Fruit fly (Drosophila melanogaster) whole organism, embryonic: Measurements from ENCODE around the gene CG11726.

Experiments
- Awh ChIP-seq: fragments of 200-800 bp; sonication (Bioruptor generic); IDR thresholded peaks from 2 replicates; pipeline ENCODE4, ENCODE4 v1.3.6; 2022; ENCODE audit warnings: missing biosample characterization, missing genetic modification characterization
- BEAF-32 ChIP-seq: fragments of 200-800 bp; sonication (Bioruptor generic); optimal IDR thresholded peaks from 3 replicates; lab custom pipeline; 2017; ENCODE audit warnings: missing biosample characterization, missing genetic modification characterization, mild to moderate bottlenecking, moderate library complexity, missing genetic modification reagents
- CG10654 ChIP-seq: fragments of 200-800 bp; sonication (Bioruptor generic); optimal IDR thresholded peaks from 2 replicates; lab custom pipeline; 2016; ENCODE audit warnings: missing biosample characterization, missing genetic modification characterization
- CG10979 ChIP-seq: fragments of 200-800 bp; sonication (Bioruptor generic); optimal IDR thresholded peaks from 2 replicates; lab custom pipeline; 2018; ENCODE audit warnings: missing biosample characterization, mild to moderate bottlenecking, missing genetic modification characterization, moderate library complexity
- CG11085 ChIP-seq: fragments of 200-800 bp; sonication (Bioruptor generic); IDR thresholded peaks from 2 replicates; pipeline ENCODE4 v1.3.6; 2022; ENCODE audit warnings: missing biosample characterization, missing genetic modification characterization
- CG11560 ChIP-seq: fragments of 200-800 bp; sonication (Bioruptor generic); IDR thresholded peaks from 3 replicates; pipeline ENCODE4 v1.3.6; 2022; ENCODE audit warnings: missing biosample characterization, missing genetic modification characterization
- CG11723 ChIP-seq: fragments of 200-800 bp; sonication (Bioruptor generic); optimal IDR thresholded peaks from 2 replicates; lab custom pipeline; 2017; ENCODE audit warnings: missing biosample characterization, mild to moderate bottlenecking, missing genetic modification characterization
- CG13894 ChIP-seq: fragments of 200-800 bp; sonication (Bioruptor generic); optimal IDR thresholded peaks from 3 replicates; lab custom pipeline; 2018; ENCODE audit warnings: missing biosample characterization, mild to moderate bottlenecking, missing genetic modification characterization, moderate library complexity
- CG15514 ChIP-seq: fragments of 200-800 bp; sonication (Bioruptor generic); optimal IDR thresholded peaks from 3 replicates; lab custom pipeline; 2017; ENCODE audit warnings: missing biosample characterization, missing genetic modification characterization, mild to moderate bottlenecking, moderate library complexity, missing genetic modification reagents
- CG17385 ChIP-seq: fragments of 200-800 bp; sonication (Bioruptor generic); optimal IDR thresholded peaks from 3 replicates; lab custom pipeline; 2018; ENCODE audit warnings: missing biosample characterization, mild to moderate bottlenecking, missing genetic modification characterization
- CG2120 ChIP-seq: fragments of 200-800 bp; sonication (Bioruptor generic); optimal IDR thresholded peaks from 3 replicates; lab custom pipeline; 2016; ENCODE audit warnings: missing biosample characterization, missing genetic modification characterization
- CG34422 ChIP-seq: fragments of 200-800 bp; sonication (Bioruptor generic); IDR thresholded peaks from 3 replicates; pipeline ENCODE4 v1.3.6; 2022; ENCODE audit warnings: missing biosample characterization, missing genetic modification characterization
- CG4730 ChIP-seq: fragments of 200-800 bp; sonication (Bioruptor generic); IDR thresholded peaks from 2 replicates; pipeline ENCODE4 v1.3.6; 2022; ENCODE audit warnings: missing biosample characterization, missing genetic modification characterization
- CG5180 ChIP-seq: fragments of 200-800 bp; sonication (Bioruptor generic); optimal IDR thresholded peaks from 3 replicates; lab custom pipeline; 2017; ENCODE audit warnings: missing biosample characterization, missing genetic modification characterization, mild to moderate bottlenecking, moderate library complexity, missing genetic modification reagents
- CG6254 ChIP-seq: fragments of 200-800 bp; sonication (Bioruptor generic); optimal IDR thresholded peaks from 3 replicates; lab custom pipeline; 2017; ENCODE audit warnings: mild to moderate bottlenecking, missing biosample characterization, missing genetic modification reagents, missing genetic modification characterization
- CG6689 ChIP-seq: fragments of 200-800 bp; sonication (Bioruptor generic); IDR thresholded peaks from 2 replicates; pipeline ENCODE4 v1.3.6; 2022; ENCODE audit warnings: missing biosample characterization, missing genetic modification characterization
- CG7928 ChIP-seq: fragments of 200-800 bp; sonication (Bioruptor generic); optimal IDR thresholded peaks from 2 replicates; lab custom pipeline; 2017; ENCODE audit warnings: missing biosample characterization, mild to moderate bottlenecking, missing genetic modification characterization
- CG8290 ChIP-seq, 3 experiments: fragments of 200-800 bp; sonication (Bioruptor generic); optimal IDR thresholded peaks; 2 replicates each; lab custom pipeline; 2016 to 2019; ENCODE audit warnings: missing biosample characterization in 3 of 3, missing genetic modification characterization in 3 of 3, mild to moderate bottlenecking in 2 of 3, moderate library complexity in 1 of 3
- CG9609 ChIP-seq: fragments of 200-800 bp; sonication (Bioruptor generic); optimal IDR thresholded peaks from 3 replicates; lab custom pipeline; 2016; ENCODE audit warnings: missing biosample characterization, missing genetic modification characterization
- CG9932 ChIP-seq: fragments of 200-800 bp; sonication (Bioruptor generic); IDR thresholded peaks from 2 replicates; pipeline ENCODE4 v1.3.6; 2022; ENCODE audit warnings: missing biosample characterization, missing genetic modification characterization
- D19B ChIP-seq: fragments of 200-800 bp; sonication (Bioruptor generic); optimal IDR thresholded peaks from 2 replicates; lab custom pipeline; 2017; ENCODE audit warnings: missing biosample characterization, mild to moderate bottlenecking, missing genetic modification characterization
- Dbx ChIP-seq: fragments of 200-800 bp; sonication (Bioruptor generic); IDR thresholded peaks from 3 replicates; pipeline ENCODE4 v1.3.6; 2022; ENCODE audit warnings: missing biosample characterization, missing genetic modification characterization
- Dref ChIP-seq: fragments of 200-800 bp; sonication (Bioruptor generic); IDR thresholded peaks from 2 replicates; pipeline ENCODE4 v1.3.6; 2022; ENCODE audit warnings: missing biosample characterization, missing genetic modification characterization
- Lim3 ChIP-seq: fragments of 200-800 bp; sonication (Bioruptor generic); IDR thresholded peaks from 2 replicates; pipeline ENCODE4 v1.3.6; 2022; ENCODE audit warnings: missing biosample characterization, missing genetic modification characterization
- Med ChIP-seq: fragments of 200-800 bp; sonication (Bioruptor generic); peaks from one replicate; lab custom pipeline; 2016; ENCODE audit warnings: missing biosample characterization, missing genetic modification characterization, mild to moderate bottlenecking, inconsistent platforms, moderate library complexity
- Meics ChIP-seq: fragments of 200-800 bp; sonication (Bioruptor generic); optimal IDR thresholded peaks from 2 replicates; lab custom pipeline; 2017; ENCODE audit warnings: missing biosample characterization, mild to moderate bottlenecking, missing genetic modification characterization
- Pdp1 ChIP-seq, 2 experiments: fragments of 200-800 bp; sonication (Bioruptor generic); optimal IDR thresholded peaks; 3 replicates each; lab custom pipeline; 2016; ENCODE audit warnings: missing biosample characterization in 2 of 2, missing genetic modification characterization in 2 of 2, mild to moderate bottlenecking in 1 of 2, moderate library complexity in 1 of 2
- Poxn ChIP-seq: fragments of 200-800 bp; sonication (Bioruptor generic); IDR thresholded peaks from 2 replicates; pipeline ENCODE4 v1.3.6; 2022; ENCODE audit warnings: missing biosample characterization, missing genetic modification characterization
- Ptx1 ChIP-seq: fragments of 200-800 bp; sonication (Bioruptor generic); IDR thresholded peaks from 2 replicates; pipeline ENCODE4 v1.3.6; 2022; ENCODE audit warnings: missing biosample characterization, missing genetic modification characterization
- Six4 ChIP-seq: fragments of 200-800 bp; sonication (Bioruptor generic); optimal IDR thresholded peaks from 2 replicates; lab custom pipeline; 2016; ENCODE audit warnings: missing biosample characterization, missing genetic modification characterization
- Xbp1 ChIP-seq: fragments of 200-800 bp; sonication (Bioruptor generic); optimal IDR thresholded peaks from 3 replicates; lab custom pipeline; 2016; ENCODE audit warnings: missing biosample characterization, mild to moderate bottlenecking, missing genetic modification characterization
- Xrp1 ChIP-seq: fragments of 200-800 bp; sonication (Bioruptor generic); IDR thresholded peaks from 2 replicates; pipeline ENCODE4 v1.3.6; 2022; ENCODE audit warnings: missing biosample characterization, missing genetic modification characterization
- ap ChIP-seq: fragments of 200-800 bp; sonication (Bioruptor generic); IDR thresholded peaks from 2 replicates; pipeline ENCODE4 v1.3.6; 2022; ENCODE audit warnings: missing biosample characterization, missing genetic modification characterization
- crol ChIP-seq: fragments of 200-800 bp; sonication (Bioruptor generic); IDR thresholded peaks from 2 replicates; pipeline ENCODE4 v1.3.6; 2022; ENCODE audit warnings: missing biosample characterization, missing genetic modification characterization
- dimm ChIP-seq: fragments of 200-800 bp; sonication (Bioruptor generic); IDR thresholded peaks from 2 replicates; pipeline ENCODE4 v1.3.6; 2022; ENCODE audit warnings: missing biosample characterization, missing genetic modification characterization
- dmrt99B ChIP-seq: fragments of 200-800 bp; sonication (Bioruptor generic); optimal IDR thresholded peaks from 2 replicates; lab custom pipeline; 2018; ENCODE audit warnings: missing biosample characterization, mild to moderate bottlenecking, missing genetic modification characterization, moderate library complexity
- dysf ChIP-seq: fragments of 200-800 bp; sonication (Bioruptor generic); IDR thresholded peaks from 3 replicates; pipeline ENCODE4 v1.3.6; 2022; ENCODE audit warnings: missing biosample characterization, missing genetic modification characterization
- exex ChIP-seq: fragments of 200-800 bp; sonication (Bioruptor generic); optimal IDR thresholded peaks from 4 replicates; lab custom pipeline; 2018; ENCODE audit warnings: missing biosample characterization, mild to moderate bottlenecking, missing genetic modification characterization, moderate library complexity
- gfzf ChIP-seq: fragments of 200-800 bp; sonication (Bioruptor generic); optimal IDR thresholded peaks from 2 replicates; lab custom pipeline; 2016; ENCODE audit warnings: missing biosample characterization, mild to moderate bottlenecking, missing genetic modification characterization, moderate library complexity
- gsb ChIP-seq: fragments of 200-800 bp; sonication (Bioruptor generic); IDR thresholded peaks from 2 replicates; pipeline ENCODE4 v1.3.6; 2022; ENCODE audit warnings: missing biosample characterization, missing genetic modification characterization
- klu ChIP-seq: fragments of 200-800 bp; sonication (Bioruptor generic); IDR thresholded peaks from 2 replicates; pipeline ENCODE4 v1.3.6; 2022; ENCODE audit warnings: missing biosample characterization, missing genetic modification characterization
- lmd ChIP-seq: fragments of 200-800 bp; sonication (Bioruptor generic); IDR thresholded peaks from 2 replicates; pipeline ENCODE4 v1.3.6; 2022; ENCODE audit warnings: missing biosample characterization, missing genetic modification characterization
- p53 ChIP-seq: fragments of 200-800 bp; sonication (Bioruptor generic); optimal IDR thresholded peaks from 2 replicates; lab custom pipeline; 2016; ENCODE audit warnings: missing biosample characterization, missing genetic modification characterization
- pnt ChIP-seq: fragments of 200-800 bp; sonication (Bioruptor generic); optimal IDR thresholded peaks from 3 replicates; lab custom pipeline; 2016; ENCODE audit warnings: missing biosample characterization, missing genetic modification characterization
- pzg ChIP-seq: fragments of 200-800 bp; sonication (Bioruptor generic); optimal IDR thresholded peaks from 3 replicates; lab custom pipeline; 2018; ENCODE audit warnings: missing biosample characterization, mild to moderate bottlenecking, missing genetic modification characterization, moderate library complexity
- row ChIP-seq: fragments of 200-800 bp; sonication (Bioruptor generic); IDR thresholded peaks from 3 replicates; pipeline ENCODE4 v1.3.6; 2022; ENCODE audit warnings: missing biosample characterization, missing genetic modification characterization
- sens ChIP-seq: fragments of 200-800 bp; sonication (Bioruptor generic); peaks from one replicate; lab custom pipeline; 2016; ENCODE audit warnings: missing biosample characterization, missing genetic modification characterization
- slbo ChIP-seq: fragments of 200-800 bp; sonication (Bioruptor generic); IDR thresholded peaks from 2 replicates; pipeline ENCODE4 v1.3.6; 2022; ENCODE audit warnings: missing biosample characterization, missing genetic modification characterization
- tx ChIP-seq: fragments of 200-800 bp; sonication (Bioruptor generic); optimal IDR thresholded peaks from 2 replicates; lab custom pipeline; 2016; ENCODE audit warnings: missing biosample characterization, missing genetic modification characterization
- vfl ChIP-seq: fragments of 200-800 bp; sonication (Bioruptor generic); optimal IDR thresholded peaks from 2 replicates; lab custom pipeline; 2016; ENCODE audit warnings: missing biosample characterization, missing genetic modification characterization
- zfh1 ChIP-seq: fragments of 200-800 bp; sonication (Bioruptor generic); IDR thresholded peaks from 3 replicates; pipeline ENCODE4 v1.3.6; 2022; ENCODE audit warnings: missing biosample characterization, missing genetic modification characterization

The CG11726 gene

DNA sequence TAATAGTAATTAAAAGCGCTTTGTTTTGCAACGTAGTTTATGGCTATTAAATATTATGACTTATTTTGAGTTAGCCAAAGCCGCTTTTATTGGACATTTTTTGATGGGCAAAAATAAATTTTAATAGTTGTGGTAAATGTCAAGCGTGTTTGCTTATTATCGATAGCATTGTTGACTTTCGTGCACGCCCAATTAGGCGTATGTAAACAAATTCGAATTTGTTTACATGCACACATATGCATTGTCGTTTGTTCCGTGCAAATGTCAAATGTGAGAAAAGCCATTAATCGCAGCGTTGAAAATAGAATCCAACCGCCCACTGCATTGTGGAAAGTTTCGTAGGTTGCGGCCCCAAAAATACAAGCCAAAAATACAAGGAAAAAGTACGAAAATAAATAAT, 49.0 kb upstream of the CG11726 start (continued):
- TF ChIP-seq p53 (GFP tag; lab: Kevin White, UChicago), result no peak
- TF ChIP-seq Dref, result no peak
- TF ChIP-seq sens, result no peak
- TF ChIP-seq CG4730 (GFP tag; lab: Robert Waterston, UW), result no peak
- TF ChIP-seq CG10979 (tag; lab: Kevin White, UChicago), result no peak
- TF ChIP-seq Lim3 (GFP tag; lab: Robert Waterston, UW), result no peak
- no peak for TF ChIP-seq BEAF-32 (GFP tag; lab: Kevin White, UChicago)
- peak; percentile 29 for TF ChIP-seq dmrt99B (tag; lab: Kevin White, UChicago)
- no peak for TF ChIP-seq CG17385 (GFP tag; lab: Kevin White, UChicago)
- no peak for TF ChIP-seq CG13894 (tag; lab: Kevin White, UChicago)
- TF ChIP-seq tx (GFP tag; lab: Kevin White, UChicago), result no peak
- no peak for TF ChIP-seq CG9609
- TF ChIP-seq CG8290 (GFP tag; optimal IDR thresholded peaks at IDR 0.05; lab: Kevin White, UChicago), result no peak
- TF ChIP-seq CG8290 (tag; optimal IDR thresholded peaks at IDR 0.05; lab: Kevin White, UChicago), result no peak
- TF ChIP-seq dimm, result no peak
- peak; percentile 11 for TF ChIP-seq CG6254
- no peak for TF ChIP-seq pnt (GFP tag; lab: Kevin White, UChicago)
- peak; percentile 44; the same call in 1 of the 2 replicates for TF ChIP-seq Awh (GFP tag; lab: Robert Waterston, UW)
- TF ChIP-seq slbo (GFP tag; lab: Robert Waterston, UW), result no peak
- TF ChIP-seq Xrp1 (GFP tag; lab: Robert Waterston, UW), result 0 out of 2 replicates have a peak, but pooled peaks have one; percentile 8
- TF ChIP-seq pzg (GFP tag; lab: Kevin White, UChicago), result no peak
- TF ChIP-seq Xbp1 (GFP tag; lab: Kevin White, UChicago), result no peak
- no peak for TF ChIP-seq vfl
- peak; percentile 3 for TF ChIP-seq CG5180 (GFP tag; lab: Kevin White, UChicago)
- TF ChIP-seq CG7928 (GFP tag; lab: Kevin White, UChicago), result no peak
- no peak for TF ChIP-seq CG34422 (GFP tag; lab: Robert Waterston, UW)
- no peak for TF ChIP-seq CG10654 (GFP tag; lab: Kevin White, UChicago)
- TF ChIP-seq ap (GFP tag; lab: Robert Waterston, UW), result no peak
- TF ChIP-seq CG15514 (GFP tag; lab: Kevin White, UChicago), result peak; percentile 5
- TF ChIP-seq Pdp1 (GFP tag; optimal IDR thresholded peaks at IDR 0.05; lab: Kevin White, UChicago), result no peak
- TF ChIP-seq Six4 (GFP tag; lab: Kevin White, UChicago), result no peak
- TF ChIP-seq Dbx (GFP tag; lab: Robert Waterston, UW), result no peak
- no peak for TF ChIP-seq crol

- TF ChIP-seq zfh1 (0 out of 3 replicates have a peak, but pooled peaks have one; percentile 20), CG11560 (tag; lab: Robert Waterston, UW) (no peak), CG9932 (peak; percentile 42; the same call in 1 of the 2 replicates), Ptx1 (GFP tag; lab: Robert Waterston, UW) (peak; percentile 37; the same call in 1 of the 2 replicates), D19B (GFP tag; lab: Kevin White, UChicago) (peak; percentile 7), lmd (peak; percentile 60), Med (GFP tag; lab: Kevin White, UChicago) (peak; percentile 16), gsb (GFP tag; lab: Robert Waterston, UW) (no peak), CG6689 (GFP tag; lab: Robert Waterston, UW) (no peak), klu (peak; percentile 27; the same call in 1 of the 2 replicates), Meics (GFP tag; lab: Kevin White, UChicago) (peak; percentile 56), row (GFP tag; lab: Robert Waterston, UW) (peak; percentile 31; the same call in 1 of the 3 replicates), CG2120 (GFP tag; lab: Kevin White, UChicago) (peak; percentile 40), slbo (GFP tag; lab: Robert Waterston, UW) (peak; percentile 36; the same call in 1 of the 2 replicates), dysf (peak; percentile 35; the same call in 1 of the 3 replicates), sens (peak; percentile 53), gfzf (GFP tag; lab: Kevin White, UChicago) (no peak), Poxn (peak; percentile 27; the same call in 1 of the 2 replicates), exex (tag; lab: Kevin White, UChicago) (no peak), Pdp1 (GFP tag; optimal IDR thresholded peaks at IDR 0.05; lab: Kevin White, UChicago) (peak in 1 of 2 experiments; percentile 21), CG11723 (no peak), CG11085 (GFP tag; lab: Robert Waterston, UW) (no peak)
Observed at dm6 chr3L:11346980-11347379, 47.5 kb upstream of the CG11726 start.
